Worm (Caenorhabditis elegans): Measurements from ENCODE around the gene F42G4.5.
"Not testable (repeated sequence)": the region's sequence is repeated elsewhere in the genome, so short reads cannot be mapped to it uniquely, and the experiment has no call there.

F42G4.5 gene

ce11 chrII:13073102-13073501 lies at the start of gene F42G4.5:
Gene F42G4.5 (plus strand): TSS chrII:13073480.
- TF ChIP-seq ets-7 (tag; optimal IDR thresholded peaks at IDR 0.05) (no peak), flt-1 (GFP tag; IDR thresholded peaks at IDR 0.05) (no peak), tbx-37 (GFP tag; conservative IDR thresholded peaks at IDR 0.05) (no peak), hmbx-1 (tag; optimal IDR thresholded peaks at IDR 0.05) (no peak), scrt-1 (GFP tag; IDR thresholded peaks at IDR 0.05) (no peak), sea-1 (GFP tag; conservative IDR thresholded peaks at IDR 0.05) (no peak), tra-4 (tag; optimal IDR thresholded peaks at IDR 0.05) (no peak)

- TF ChIP-seq hmbx-1 (tag; optimal IDR thresholded peaks at IDR 0.05) (no peak), flt-1 (GFP tag; IDR thresholded peaks at IDR 0.05) (no peak), pes-1 (GFP tag; IDR thresholded peaks at IDR 0.05) (no peak), hmg-4 (GFP tag; optimal IDR thresholded peaks at IDR 0.05) (no peak)
Observed at ce11 chrII:13023518-13023917, 49.8 kb upstream of the F42G4.5 start.

ce11 chrII:13025794-13026412 lies 47.4 kb upstream of the F42G4.5 start, which contains the start of gene max-2:
Gene max-2 (minus strand): TSS chrII:13025844.
- TF ChIP-seq hmg-4 (GFP tag; optimal IDR thresholded peaks at IDR 0.05) = peak; percentile 5
- no peak for TF ChIP-seq tra-4 (tag; optimal IDR thresholded peaks at IDR 0.05)
- TF ChIP-seq tbx-37 (GFP tag; conservative IDR thresholded peaks at IDR 0.05) = no peak
- no peak for TF ChIP-seq F13C5.2 (tag; optimal IDR thresholded peaks at IDR 0.05)

- TF ChIP-seq F13C5.2 (tag; optimal IDR thresholded peaks at IDR 0.05) = no peak
Observed at ce11 chrII:13029290-13030050, 43.8 kb upstream of the F42G4.5 start.

- TF ChIP-seq hmbx-1 (tag; optimal IDR thresholded peaks at IDR 0.05) (no peak), scrt-1 (GFP tag; IDR thresholded peaks at IDR 0.05) (no peak), hmg-4 (GFP tag; optimal IDR thresholded peaks at IDR 0.05) (no peak), tbx-11 (GFP tag; IDR thresholded peaks at IDR 0.05) (no peak), ceh-36 (tag; optimal IDR thresholded peaks at IDR 0.05) (no peak), ets-7 (tag; optimal IDR thresholded peaks at IDR 0.05) (no peak), sea-1 (GFP tag; conservative IDR thresholded peaks at IDR 0.05) (no peak), pes-1 (GFP tag; IDR thresholded peaks at IDR 0.05) (no peak), tra-4 (tag; optimal IDR thresholded peaks at IDR 0.05) (no peak), F13C5.2 (tag; optimal IDR thresholded peaks at IDR 0.05) (no peak), aly-1 (tag; optimal IDR thresholded peaks at IDR 0.05) (no peak), ceh-13 (GFP tag; optimal IDR thresholded peaks at IDR 0.05) (no peak), flt-1 (GFP tag; IDR thresholded peaks at IDR 0.05) (no peak)
Observed at ce11 chrII:13030051-13030437, 43.2 kb upstream of the F42G4.5 start.

ce11 chrII:13030567-13031188 lies 42.6 kb upstream of the F42G4.5 start:
- no peak for TF ChIP-seq ceh-13 (GFP tag; optimal IDR thresholded peaks at IDR 0.05)
- TF ChIP-seq hnd-1 (tag; optimal IDR thresholded peaks at IDR 0.05) = no peak
- no peak for TF ChIP-seq sea-1 (GFP tag; conservative IDR thresholded peaks at IDR 0.05)
- TF ChIP-seq ceh-36 (tag; optimal IDR thresholded peaks at IDR 0.05) = no peak
- TF ChIP-seq ets-7 (tag; optimal IDR thresholded peaks at IDR 0.05) = no peak
- TF ChIP-seq flt-1 (GFP tag; IDR thresholded peaks at IDR 0.05) = no peak
- TF ChIP-seq tra-4 (tag; optimal IDR thresholded peaks at IDR 0.05) = no peak
- TF ChIP-seq B0310.2 (tag; optimal IDR thresholded peaks at IDR 0.05) = no peak

- TF ChIP-seq ceh-13 (GFP tag; optimal IDR thresholded peaks at IDR 0.05); sea-1 (GFP tag; conservative IDR thresholded peaks at IDR 0.05); hmbx-1 (tag; optimal IDR thresholded peaks at IDR 0.05): not testable (repeated sequence)
Observed at ce11 chrII:13031649-13032191, 41.6 kb upstream of the F42G4.5 start, which contains the start of gene F18A11.2. Gene F18A11.2 (plus strand): TSS chrII:13031699.

- no peak for TF ChIP-seq tra-4 (tag; optimal IDR thresholded peaks at IDR 0.05)
- no peak for TF ChIP-seq pes-1 (GFP tag; IDR thresholded peaks at IDR 0.05)
- TF ChIP-seq ceh-13 (GFP tag; optimal IDR thresholded peaks at IDR 0.05) = no peak
Observed at ce11 chrII:13036717-13037116, 36.6 kb upstream of the F42G4.5 start, which contains the start of gene F18A11.3. Gene F18A11.3 (minus strand): TSS chrII:13036841.

Data from whole organism, early embryonic.